Fruit fly (Drosophila melanogaster) whole organism, embryonic: ENCODE data around the gene 5-HT2B.

Source experiments
- Asciz ChIP-seq: fragments of 200-800 bp; sonication (Bioruptor generic); optimal IDR thresholded peaks from 2 replicates; lab custom pipeline; 2017; ENCODE audit warnings: missing biosample characterization, mild to moderate bottlenecking, missing genetic modification characterization, missing genetic modification reagents
- Awh ChIP-seq: fragments of 200-800 bp; sonication (Bioruptor generic); IDR thresholded peaks from 2 replicates; pipeline ENCODE4, ENCODE4 v1.3.6; 2022; ENCODE audit warnings: missing biosample characterization, missing genetic modification characterization
- Bteb2 ChIP-seq: fragments of 200-800 bp; sonication (Bioruptor generic); optimal IDR thresholded peaks from 2 replicates; lab custom pipeline; 2016; ENCODE audit warnings: missing biosample characterization, missing genetic modification characterization
- CG10267 ChIP-seq: fragments of 200-800 bp; sonication (Bioruptor generic); optimal IDR thresholded peaks from 2 replicates; lab custom pipeline; 2018; ENCODE audit warnings: missing biosample characterization, mild to moderate bottlenecking, missing genetic modification characterization, moderate library complexity
- CG11093 ChIP-seq: fragments of 200-800 bp; sonication (Bioruptor generic); IDR thresholded peaks from 3 replicates; pipeline ENCODE4 v1.3.6; 2022; ENCODE audit warnings: missing biosample characterization, missing genetic modification characterization
- CG11696 ChIP-seq: fragments of 200-800 bp; sonication (Bioruptor generic); IDR thresholded peaks from 2 replicates; pipeline ENCODE4 v1.3.6; 2022; ENCODE audit warnings: missing biosample characterization, missing genetic modification characterization
- CG13424 ChIP-seq: fragments of 200-800 bp; sonication (Bioruptor generic); optimal IDR thresholded peaks from 2 replicates; lab custom pipeline; 2019; ENCODE audit warnings: missing biosample characterization, mild to moderate bottlenecking, missing genetic modification characterization, moderate library complexity
- CG14050 ChIP-seq: fragments of 200-800 bp; sonication (Bioruptor generic); IDR thresholded peaks from 3 replicates; pipeline ENCODE4 v1.3.6; 2022; ENCODE audit warnings: missing biosample characterization, missing genetic modification characterization
- CG17612 ChIP-seq: fragments of 200-800 bp; sonication (Bioruptor generic); IDR thresholded peaks from 2 replicates; pipeline ENCODE4 v1.3.6; 2022; ENCODE audit warnings: missing biosample characterization, missing genetic modification characterization
- CG18262 ChIP-seq: fragments of 200-800 bp; optimal IDR thresholded peaks from 3 replicates; lab custom pipeline; 2019; ENCODE audit warnings: missing biosample characterization, mild to moderate bottlenecking, missing genetic modification characterization, moderate library complexity
- CG2712 ChIP-seq: fragments of 200-800 bp; optimal IDR thresholded peaks from 3 replicates; lab custom pipeline; 2019; ENCODE audit warnings: missing biosample characterization, mild to moderate bottlenecking, missing genetic modification characterization, moderate library complexity
- CG2875 ChIP-seq: fragments of 200-800 bp; sonication (Bioruptor generic); optimal IDR thresholded peaks from 2 replicates; lab custom pipeline; 2017; ENCODE audit warnings: missing biosample characterization, mild to moderate bottlenecking, missing genetic modification characterization, missing genetic modification reagents
- CG33213 ChIP-seq: fragments of 200-800 bp; sonication (Bioruptor generic); optimal IDR thresholded peaks from 3 replicates; lab custom pipeline; 2016; ENCODE audit warnings: missing biosample characterization, missing genetic modification characterization
- CG4360 ChIP-seq: fragments of 200-800 bp; sonication (Bioruptor generic); IDR thresholded peaks from 2 replicates; pipeline ENCODE4 v1.3.6; 2022; ENCODE audit warnings: missing biosample characterization, missing genetic modification characterization
- CG6175 ChIP-seq: fragments of 200-800 bp; sonication (Bioruptor generic); IDR thresholded peaks from 3 replicates; pipeline ENCODE4 v1.3.6; 2022; ENCODE audit warnings: missing biosample characterization, missing genetic modification characterization
- CG6689 ChIP-seq: fragments of 200-800 bp; sonication (Bioruptor generic); IDR thresholded peaks from 2 replicates; pipeline ENCODE4 v1.3.6; 2022; ENCODE audit warnings: missing biosample characterization, missing genetic modification characterization
- CG7928 ChIP-seq: fragments of 200-800 bp; sonication (Bioruptor generic); optimal IDR thresholded peaks from 2 replicates; lab custom pipeline; 2017; ENCODE audit warnings: missing biosample characterization, mild to moderate bottlenecking, missing genetic modification characterization
- CG9609 ChIP-seq: fragments of 200-800 bp; sonication (Bioruptor generic); optimal IDR thresholded peaks from 3 replicates; lab custom pipeline; 2016; ENCODE audit warnings: missing biosample characterization, missing genetic modification characterization
- D19A ChIP-seq: fragments of 200-800 bp; optimal IDR thresholded peaks from 3 replicates; lab custom pipeline; 2019; ENCODE audit warnings: missing biosample characterization, mild to moderate bottlenecking, missing genetic modification characterization, moderate library complexity
- Dad ChIP-seq: fragments of 200-800 bp; sonication (Bioruptor generic); optimal IDR thresholded peaks from 3 replicates; lab custom pipeline; 2016; ENCODE audit warnings: missing biosample characterization, missing genetic modification characterization
- Dek ChIP-seq: fragments of 200-800 bp; sonication (Bioruptor generic); optimal IDR thresholded peaks from 3 replicates; lab custom pipeline; 2019; ENCODE audit warnings: missing biosample characterization, mild to moderate bottlenecking, missing genetic modification characterization, moderate library complexity
- Dp ChIP-seq: fragments of 200-800 bp; sonication (Bioruptor generic); optimal IDR thresholded peaks from 2 replicates; lab custom pipeline; 2018; ENCODE audit warnings: missing biosample characterization, mild to moderate bottlenecking, missing genetic modification characterization, moderate library complexity
- E2f1 ChIP-seq: fragments of 200-800 bp; sonication (Bioruptor generic); IDR thresholded peaks from 2 replicates; pipeline ENCODE4 v1.3.6; 2022; ENCODE audit warnings: missing biosample characterization, missing genetic modification characterization
- Hand ChIP-seq: fragments of 200-800 bp; sonication (Bioruptor generic); optimal IDR thresholded peaks from 2 replicates; lab custom pipeline; 2017; ENCODE audit warnings: mild to moderate bottlenecking, missing biosample characterization, missing genetic modification reagents, missing genetic modification characterization
- Hey ChIP-seq: fragments of 200-800 bp; sonication (Bioruptor generic); optimal IDR thresholded peaks from 3 replicates; lab custom pipeline; 2018; ENCODE audit warnings: missing biosample characterization, mild to moderate bottlenecking, missing genetic modification characterization
- Lpt ChIP-seq: fragments of >200 bp; optimal IDR thresholded peaks from 2 replicates; lab custom pipeline; 2018; ENCODE audit warnings: missing biosample characterization, missing genetic modification characterization
- Med ChIP-seq: fragments of 200-800 bp; sonication (Bioruptor generic); peaks from one replicate; lab custom pipeline; 2016; ENCODE audit warnings: missing biosample characterization, missing genetic modification characterization, mild to moderate bottlenecking, inconsistent platforms, moderate library complexity
- Nf-YA ChIP-seq: fragments of 200-800 bp; sonication (Bioruptor generic); IDR thresholded peaks from 2 replicates; pipeline ENCODE4 v1.3.6; 2022; ENCODE audit warnings: missing biosample characterization, missing genetic modification characterization
- Ssrp ChIP-seq: fragments of 200-800 bp; sonication (Bioruptor generic); optimal IDR thresholded peaks from 2 replicates; lab custom pipeline; 2018; ENCODE audit warnings: missing biosample characterization, mild to moderate bottlenecking, missing genetic modification characterization, moderate library complexity
- Usf ChIP-seq: fragments of 200-800 bp; sonication (Bioruptor generic); optimal IDR thresholded peaks from 2 replicates; lab custom pipeline; 2017; ENCODE audit warnings: missing genotype, missing biosample characterization, missing genetic modification characterization
- abd-A ChIP-seq: fragments of 200-800 bp; sonication (Bioruptor generic); optimal IDR thresholded peaks from 3 replicates; lab custom pipeline; 2019; ENCODE audit warnings: missing biosample characterization, mild to moderate bottlenecking, missing genetic modification characterization, moderate library complexity
- bcd ChIP-seq: fragments of 200-800 bp; sonication (Bioruptor generic); optimal IDR thresholded peaks from 2 replicates; lab custom pipeline; 2017; ENCODE audit warnings: missing biosample characterization, mild to moderate bottlenecking, missing genetic modification characterization
- cad ChIP-seq: fragments of >200 bp; optimal IDR thresholded peaks from 2 replicates; lab custom pipeline; 2017; ENCODE audit warnings: missing biosample characterization, missing genetic modification characterization
- ems ChIP-seq: fragments of 200-800 bp; sonication (Bioruptor generic); optimal IDR thresholded peaks from 3 replicates; lab custom pipeline; 2016; ENCODE audit warnings: missing biosample characterization, missing genetic modification characterization
- fd3F ChIP-seq: fragments of 200-800 bp; sonication (Bioruptor generic); optimal IDR thresholded peaks from 2 replicates; lab custom pipeline; 2018; ENCODE audit warnings: missing biosample characterization, mild to moderate bottlenecking, missing genetic modification characterization, moderate library complexity
- gro ChIP-seq: fragments of 200-800 bp; sonication (Bioruptor generic); optimal IDR thresholded peaks from 2 replicates; lab custom pipeline; 2016; ENCODE audit warnings: missing biosample characterization, missing genetic modification characterization
- hbn ChIP-seq: fragments of 200-800 bp; sonication (Bioruptor generic); IDR thresholded peaks from 2 replicates; pipeline ENCODE4 v1.3.6; 2022; ENCODE audit warnings: missing biosample characterization, missing genetic modification characterization; ENCODE audit not compliant: partially characterized antibody
- insv ChIP-seq, 2 experiments: fragments of 200-800 bp; sonication (Bioruptor generic); optimal IDR thresholded peaks; 3 replicates each; lab custom pipeline; 2016 to 2018; ENCODE audit warnings: missing biosample characterization in 2 of 2, missing genetic modification characterization in 2 of 2
- luna ChIP-seq: fragments of 200-800 bp; sonication (Bioruptor generic); optimal IDR thresholded peaks from 2 replicates; lab custom pipeline; 2016; ENCODE audit warnings: missing biosample characterization, missing genetic modification characterization
- pan ChIP-seq, 4 experiments: fragments of >200 bp in 3 of 4; fragments of 200-800 bp in 1 of 4; sonication (Bioruptor generic) in 1 of 4; optimal IDR thresholded peaks in 3 of 4; IDR thresholded peaks in 1 of 4; 2 replicates each; pipeline versions ENCODE4 v1.3.6 to Lab custom; 2017 to 2022; ENCODE audit warnings: missing biosample characterization in 2 of 4, missing genetic modification characterization in 2 of 4, mixed read lengths in 1 of 4
- peb ChIP-seq: fragments of 200-800 bp; sonication (Bioruptor generic); IDR thresholded peaks from 2 replicates; pipeline ENCODE4 v1.3.6; 2022; ENCODE audit warnings: missing biosample characterization, missing genetic modification characterization
- pfk ChIP-seq: fragments of 200-800 bp; sonication (Bioruptor generic); optimal IDR thresholded peaks from 2 replicates; lab custom pipeline; 2018; ENCODE audit warnings: missing biosample characterization, mild to moderate bottlenecking, missing genetic modification characterization, moderate library complexity
- ranshi ChIP-seq: fragments of 200-800 bp; sonication (Bioruptor generic); IDR thresholded peaks from 2 replicates; pipeline ENCODE4 v1.3.6; 2022; ENCODE audit warnings: missing biosample characterization, missing genetic modification characterization
- slp2 ChIP-seq: fragments of 200-800 bp; sonication (Bioruptor generic); optimal IDR thresholded peaks from 2 replicates; lab custom pipeline; 2016; ENCODE audit warnings: missing biosample characterization, missing genetic modification characterization
- ssp ChIP-seq: fragments of 200-800 bp; sonication (Bioruptor generic); IDR thresholded peaks from 2 replicates; pipeline ENCODE4 v1.3.6; 2022; ENCODE audit warnings: missing biosample characterization, missing genetic modification characterization
- trh ChIP-seq: fragments of 200-800 bp; sonication (Bioruptor generic); optimal IDR thresholded peaks from 2 replicates; lab custom pipeline; 2016; ENCODE audit warnings: missing biosample characterization, missing genetic modification characterization
- ttk ChIP-seq: fragments of 200-800 bp; sonication (Bioruptor generic); IDR thresholded peaks from 2 replicates; pipeline ENCODE4 v2.1.2; 2022; ENCODE audit warnings: missing biosample characterization, missing genetic modification characterization
- vnd ChIP-seq: fragments of 200-800 bp; sonication (Bioruptor generic); IDR thresholded peaks from 3 replicates; pipeline ENCODE4 v1.3.6; 2022; ENCODE audit warnings: missing biosample characterization, missing genetic modification characterization; ENCODE audit not compliant: partially characterized antibody
- yki ChIP-seq: fragments of >200 bp; optimal IDR thresholded peaks from 3 replicates; lab custom pipeline; 2018
- zen ChIP-seq: fragments of 200-800 bp; sonication (Bioruptor generic); optimal IDR thresholded peaks from 3 replicates; lab custom pipeline; 2018; ENCODE audit warnings: missing biosample characterization, mild to moderate bottlenecking, missing genetic modification characterization, moderate library complexity
- zfh2 ChIP-seq: fragments of 200-800 bp; sonication (Bioruptor generic); optimal IDR thresholded peaks from 2 replicates; lab custom pipeline; 2016; ENCODE audit warnings: missing biosample characterization, missing genetic modification characterization

5-HT2B gene

DNA sequence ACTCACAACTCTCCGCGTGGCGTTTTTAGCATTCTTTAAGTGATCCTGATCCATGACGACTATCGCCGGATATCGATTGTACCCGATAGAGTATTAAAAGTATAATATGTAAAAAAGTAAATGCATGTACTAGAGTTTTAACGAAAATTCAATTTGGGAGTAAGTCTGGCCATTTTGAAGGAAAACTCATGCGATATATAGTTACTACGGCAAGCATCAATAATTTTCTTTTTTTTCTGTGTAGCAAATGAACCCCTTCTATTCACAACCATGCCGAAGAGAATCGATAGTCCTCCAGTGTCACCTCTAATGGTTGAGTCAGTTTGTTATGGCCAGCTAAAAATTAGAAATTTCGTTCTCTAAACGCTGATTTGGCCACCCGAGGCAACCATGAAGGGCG, 74.7 kb downstream of the 5-HT2B start, which contains the start of the genes Sys1 and Dhod (continued):
- TF ChIP-seq Dek (peak; percentile 20), CG4360 (GFP tag; lab: Robert Waterston, UW) (no peak), Lpt (no peak), ttk (GFP tag; lab: Robert Waterston, UW) (no peak), CG7928 (peak; percentile 69), ranshi (0 out of 2 replicates have a peak, but pooled peaks have one; percentile 35), insv (GFP tag; optimal IDR thresholded peaks at IDR 0.05; lab: Kevin White, UChicago) (no peak), abd-A (no peak), CG9609 (GFP tag; lab: Kevin White, UChicago) (peak; percentile 67), luna (GFP tag; lab: Kevin White, UChicago) (no peak), gro (GFP tag; lab: Kevin White, UChicago) (peak; percentile 37), yki (lab: Kevin White, UChicago) (no peak), CG17612 (GFP tag; lab: Robert Waterston, UW) (no peak), CG13424 (tag; lab: Kevin White, UChicago) (peak; percentile 67), Hey (tag; lab: Kevin White, UChicago) (no peak), Awh (0 out of 2 replicates have a peak, but pooled peaks have one; percentile 48), CG2712 (peak; percentile 74), cad (GFP tag; lab: Kevin White, UChicago) (no peak), ems (GFP tag; lab: Kevin White, UChicago) (peak; percentile 82), CG18262 (tag; lab: Kevin White, UChicago) (peak; percentile 57), CG6689 (GFP tag; lab: Robert Waterston, UW) (peak; percentile 91), CG2875 (GFP tag; lab: Kevin White, UChicago) (no peak), trh (GFP tag; lab: Kevin White, UChicago) (no peak), CG6175 (GFP tag; lab: Robert Waterston, UW) (no peak), CG33213 (peak; percentile 48), Dad (GFP tag; lab: Kevin White, UChicago) (peak; percentile 62), Med (GFP tag; lab: Kevin White, UChicago) (peak; percentile 92), Usf (GFP tag; lab: Kevin White, UChicago) (no peak), CG11696 (GFP tag; lab: Robert Waterston, UW) (no peak), Hand (GFP tag; lab: Kevin White, UChicago) (no peak), vnd (peak; percentile 85), ssp (GFP tag; lab: Robert Waterston, UW) (peak; percentile 58), CG14050 (GFP tag; lab: Robert Waterston, UW) (no peak), Ssrp (peak; percentile 8), peb (GFP tag; lab: Robert Waterston, UW) (peak; percentile 38), zfh2 (peak; percentile 85), CG10267 (tag; lab: Kevin White, UChicago) (peak; percentile 71), Dp (no peak), D19A (tag; lab: Kevin White, UChicago) (peak; percentile 45), pfk (no peak), pan (optimal IDR thresholded peaks at IDR 0.05; lab: Kevin White, UChicago) (no peak), pan (GFP tag; optimal IDR thresholded peaks at IDR 0.05 in 1 of 2, IDR thresholded peaks at IDR 0.05 in 1 of 2) (peak in 1 of 2 experiments; percentile 72), hbn (GFP tag; lab: Robert Waterston, UW) (peak; percentile 84), slp2 (peak; percentile 6), zen (peak; percentile 41), Nf-YA (GFP tag; lab: Robert Waterston, UW) (peak; percentile 24; the same call in 1 of the 2 replicates), Bteb2 (GFP tag; lab: Kevin White, UChicago) (peak; percentile 62), Asciz (no peak), E2f1 (GFP tag; lab: Robert Waterston, UW) (peak; percentile 38; the same call in 1 of the 2 replicates), bcd (GFP tag; lab: Kevin White, UChicago) (peak; percentile 39), fd3F (GFP tag; lab: Kevin White, UChicago) (peak; percentile 38), CG11093 (GFP tag; lab: Robert Waterston, UW) (0 out of 3 replicates have a peak, but pooled peaks have one; percentile 40)
